Fruit fly (Drosophila melanogaster): Measurements from ENCODE around the gene tal-3A.

The tal-3A gene

dm6 chr3R:13793979-13794665 lies 18.8 kb upstream of the tal-3A start (continued):
- TF ChIP-seq pita (GFP tag; optimal IDR thresholded peaks at IDR 0.05), result no peak
- no peak for TF ChIP-seq pho (GFP tag; optimal IDR thresholded peaks at IDR 0.05)
- TF ChIP-seq al (GFP tag; IDR thresholded peaks at IDR 0.05), result no peak
- TF ChIP-seq CG1647 (GFP tag; optimal IDR thresholded peaks at IDR 0.05), result no peak
- no peak for TF ChIP-seq CG17912 (GFP tag; optimal IDR thresholded peaks at IDR 0.05)
- no peak for TF ChIP-seq Atf3 (GFP tag; optimal IDR thresholded peaks at IDR 0.05)
- no peak for TF ChIP-seq Fer1 (GFP tag; optimal IDR thresholded peaks at IDR 0.05)
- TF ChIP-seq Usf (GFP tag; optimal IDR thresholded peaks at IDR 0.05), result peak; percentile 33
- no peak for TF ChIP-seq CG7357 (GFP tag; IDR thresholded peaks at IDR 0.05)
- TF ChIP-seq wor (GFP tag; IDR thresholded peaks at IDR 0.05), result peak; percentile 44; the same call in 1 of the 2 replicates
- no peak for TF ChIP-seq mirr (GFP tag; optimal IDR thresholded peaks at IDR 0.05)
- no peak for TF ChIP-seq GATAe (GFP tag; conservative IDR thresholded peaks at IDR 0.05)
- TF ChIP-seq Mrtf (GFP tag; IDR thresholded peaks at IDR 0.05), result peak; percentile 45; the same call in 1 of the 3 replicates
- peak; percentile 73 for TF ChIP-seq CG17359 (tag; optimal IDR thresholded peaks at IDR 0.05)
- TF ChIP-seq Ada2b (GFP tag; IDR thresholded peaks at IDR 0.05), result peak; percentile 56
- no peak for TF ChIP-seq CG10565 (GFP tag; optimal IDR thresholded peaks at IDR 0.05)
- TF ChIP-seq Dbx (GFP tag; IDR thresholded peaks at IDR 0.05), result no peak
- TF ChIP-seq so (GFP tag; IDR thresholded peaks at IDR 0.05), result peak; percentile 56; the same call in 1 of the 3 replicates
- TF ChIP-seq Abd-B (GFP tag; optimal IDR thresholded peaks at IDR 0.05), result peak; percentile 45
- no peak for TF ChIP-seq Dad (GFP tag; optimal IDR thresholded peaks at IDR 0.05)
- no peak for TF ChIP-seq maf-S (GFP tag; optimal IDR thresholded peaks at IDR 0.05)
- TF ChIP-seq CG6683 (GFP tag; optimal IDR thresholded peaks at IDR 0.05), result no peak
- peak; percentile 67 for TF ChIP-seq row (GFP tag; IDR thresholded peaks at IDR 0.05)
- TF ChIP-seq CG5953 (GFP tag; IDR thresholded peaks at IDR 0.05), result no peak
- no peak for TF ChIP-seq cas (GFP tag; IDR thresholded peaks at IDR 0.05)
- TF ChIP-seq CG18599 (GFP tag; optimal IDR thresholded peaks at IDR 0.05), result peak; percentile 57
- peak; percentile 73 for TF ChIP-seq grau (tag; optimal IDR thresholded peaks at IDR 0.05)
- no peak for TF ChIP-seq CG3281 (GFP tag; optimal IDR thresholded peaks at IDR 0.05)
- peak; percentile 81 for TF ChIP-seq PHDP (tag; optimal IDR thresholded peaks at IDR 0.05)
- TF ChIP-seq run (tag; optimal IDR thresholded peaks at IDR 0.05), result no peak
- 0 out of 2 replicates have a peak, but pooled peaks have one; percentile 25 for TF ChIP-seq CG11696 (GFP tag; IDR thresholded peaks at IDR 0.05)
- no peak for TF ChIP-seq Lpt (GFP tag; optimal IDR thresholded peaks at IDR 0.05)
- TF ChIP-seq CG9876 (GFP tag; optimal IDR thresholded peaks at IDR 0.05), result no peak
- no peak for TF ChIP-seq Atf6 (GFP tag; IDR thresholded peaks at IDR 0.05)
- no peak for TF ChIP-seq klu (GFP tag; IDR thresholded peaks at IDR 0.05)
- peak; percentile 42; the same call in 3 of the 4 replicates for TF ChIP-seq Gug (GFP tag; IDR thresholded peaks at IDR 0.05)
- TF ChIP-seq Rx (GFP tag; IDR thresholded peaks at IDR 0.05), result peak; percentile 33; the same call in 1 of the 2 replicates
- TF ChIP-seq CG8924 (tag; optimal IDR thresholded peaks at IDR 0.05), result peak; percentile 66
- TF ChIP-seq ssp (GFP tag; IDR thresholded peaks at IDR 0.05), result peak; percentile 51; the same call in 1 of the 2 replicates
- TF ChIP-seq Vsx1 (GFP tag; optimal IDR thresholded peaks at IDR 0.05), result peak; percentile 11
- TF ChIP-seq ewg (GFP tag; optimal IDR thresholded peaks at IDR 0.05), result peak; percentile 75
- TF ChIP-seq CG8478 (optimal IDR thresholded peaks at IDR 0.05), result no peak
- no peak for TF ChIP-seq CG11398 (GFP tag; optimal IDR thresholded peaks at IDR 0.05)
- TF ChIP-seq CG2712 (tag; optimal IDR thresholded peaks at IDR 0.05), result peak; percentile 85
- no peak for TF ChIP-seq Dll (GFP tag; IDR thresholded peaks at IDR 0.05; ENCODE audit: partially characterized antibody)
- peak; percentile 30 for TF ChIP-seq CG5245 (GFP tag; optimal IDR thresholded peaks at IDR 0.05)
- TF ChIP-seq CG34376 (GFP tag; optimal IDR thresholded peaks at IDR 0.05), result no peak
- peak; percentile 55 for TF ChIP-seq H2.0 (GFP tag; IDR thresholded peaks at IDR 0.05)
- no peak for TF ChIP-seq jumu (GFP tag; optimal IDR thresholded peaks at IDR 0.05)
- TF ChIP-seq CG3163 (GFP tag; optimal IDR thresholded peaks at IDR 0.05), result no peak
- TF ChIP-seq CG5180 (GFP tag; optimal IDR thresholded peaks at IDR 0.05), result peak; percentile 92

Measured in whole organism, embryonic.